Fruit fly (Drosophila melanogaster): Measurements from ENCODE around the gene mAChR-C.

dm6 chrX:6866040-6866439 is 33.6 kb upstream of the mAChR-C start:
- TF ChIP-seq Sin3A (optimal IDR thresholded peaks at IDR 0.05): no peak
- no peak for TF ChIP-seq h (optimal IDR thresholded peaks at IDR 0.05)
- TF ChIP-seq Myc (optimal IDR thresholded peaks at IDR 0.05): no peak
- no peak for TF ChIP-seq ttk (optimal IDR thresholded peaks at IDR 0.05)
- no peak for TF ChIP-seq psq (optimal IDR thresholded peaks at IDR 0.05)
- TF ChIP-seq insv (optimal IDR thresholded peaks at IDR 0.05): no peak
